Fruit fly (Drosophila melanogaster): Measurements from ENCODE around the gene Tie.

Gene Tie

dm6 chr3L:4521809-4522208 lies 10.1 kb downstream of the Tie start:
- no peak for TF ChIP-seq ttk (optimal IDR thresholded peaks at IDR 0.05)
- TF ChIP-seq insv (optimal IDR thresholded peaks at IDR 0.05) = no peak
- no peak for TF ChIP-seq h (optimal IDR thresholded peaks at IDR 0.05)
- TF ChIP-seq Sin3A (optimal IDR thresholded peaks at IDR 0.05) = no peak
- no peak for TF ChIP-seq Myc (optimal IDR thresholded peaks at IDR 0.05)
- no peak for TF ChIP-seq psq (optimal IDR thresholded peaks at IDR 0.05)

dm6 chr3L:4519417-4519931 lies 12.5 kb downstream of the Tie start:
- no peak for TF ChIP-seq insv (optimal IDR thresholded peaks at IDR 0.05)
- no peak for TF ChIP-seq Myc (optimal IDR thresholded peaks at IDR 0.05)
- no peak for TF ChIP-seq Sin3A (optimal IDR thresholded peaks at IDR 0.05)
- no peak for TF ChIP-seq ttk (optimal IDR thresholded peaks at IDR 0.05)
- TF ChIP-seq h (optimal IDR thresholded peaks at IDR 0.05) = no peak
- TF ChIP-seq psq (optimal IDR thresholded peaks at IDR 0.05) = no peak

- TF ChIP-seq Sin3A (optimal IDR thresholded peaks at IDR 0.05) = no peak
- TF ChIP-seq psq (optimal IDR thresholded peaks at IDR 0.05) = no peak
- TF ChIP-seq ttk (optimal IDR thresholded peaks at IDR 0.05) = no peak
- TF ChIP-seq insv (optimal IDR thresholded peaks at IDR 0.05) = no peak
- TF ChIP-seq h (optimal IDR thresholded peaks at IDR 0.05) = no peak
- TF ChIP-seq Myc (optimal IDR thresholded peaks at IDR 0.05) = no peak
These were observed 15.6 kb downstream of the Tie start for dm6 chr3L:4516378-4516777.

- TF ChIP-seq Myc (optimal IDR thresholded peaks at IDR 0.05) = no peak
- no peak for TF ChIP-seq Sin3A (optimal IDR thresholded peaks at IDR 0.05)
- TF ChIP-seq h (optimal IDR thresholded peaks at IDR 0.05) = no peak
- TF ChIP-seq insv (optimal IDR thresholded peaks at IDR 0.05) = no peak
- TF ChIP-seq psq (optimal IDR thresholded peaks at IDR 0.05) = no peak
- TF ChIP-seq ttk (optimal IDR thresholded peaks at IDR 0.05) = no peak
These were observed 21.6 kb downstream of the Tie start for dm6 chr3L:4510317-4510716.

- no peak for TF ChIP-seq insv (optimal IDR thresholded peaks at IDR 0.05)
- TF ChIP-seq Myc (optimal IDR thresholded peaks at IDR 0.05) = no peak
- TF ChIP-seq Sin3A (optimal IDR thresholded peaks at IDR 0.05) = no peak
- TF ChIP-seq h (optimal IDR thresholded peaks at IDR 0.05) = no peak
- no peak for TF ChIP-seq ttk (optimal IDR thresholded peaks at IDR 0.05)
- no peak for TF ChIP-seq psq (optimal IDR thresholded peaks at IDR 0.05)
These were observed 23.0 kb downstream of the Tie start for dm6 chr3L:4508926-4509457.

- TF ChIP-seq insv (optimal IDR thresholded peaks at IDR 0.05) = no peak
These were observed 23.6 kb downstream of the Tie start, which contains the start of gene NT1 for dm6 chr3L:4508307-4508706. NT1 (minus strand) TSS chr3L:4508433.

- no peak for TF ChIP-seq psq (optimal IDR thresholded peaks at IDR 0.05)
- no peak for TF ChIP-seq Sin3A (optimal IDR thresholded peaks at IDR 0.05)
- no peak for TF ChIP-seq h (optimal IDR thresholded peaks at IDR 0.05)
- no peak for TF ChIP-seq insv (optimal IDR thresholded peaks at IDR 0.05)
- TF ChIP-seq Myc (optimal IDR thresholded peaks at IDR 0.05) = no peak
- no peak for TF ChIP-seq ttk (optimal IDR thresholded peaks at IDR 0.05)
These were observed 24.1 kb downstream of the Tie start for dm6 chr3L:4507846-4508245.

dm6 chr3L:4501406-4501805 lies 30.5 kb downstream of the Tie start:
- TF ChIP-seq insv (optimal IDR thresholded peaks at IDR 0.05) (no peak), ttk (optimal IDR thresholded peaks at IDR 0.05) (no peak), psq (optimal IDR thresholded peaks at IDR 0.05) (no peak), Sin3A (optimal IDR thresholded peaks at IDR 0.05) (no peak), Myc (optimal IDR thresholded peaks at IDR 0.05) (no peak), h (optimal IDR thresholded peaks at IDR 0.05) (no peak)

dm6 chr3L:4500400-4500799 lies 31.5 kb downstream of the Tie start, which contains the start of gene CG13720:
CG13720 (minus strand) TSS chr3L:4500500.
- TF ChIP-seq h (optimal IDR thresholded peaks at IDR 0.05) (no peak), psq (optimal IDR thresholded peaks at IDR 0.05) (no peak)

- TF ChIP-seq insv (optimal IDR thresholded peaks at IDR 0.05) = no peak
- no peak for TF ChIP-seq h (optimal IDR thresholded peaks at IDR 0.05)
- no peak for TF ChIP-seq Myc (optimal IDR thresholded peaks at IDR 0.05)
- TF ChIP-seq psq (optimal IDR thresholded peaks at IDR 0.05) = no peak
- no peak for TF ChIP-seq Sin3A (optimal IDR thresholded peaks at IDR 0.05)
- TF ChIP-seq ttk (optimal IDR thresholded peaks at IDR 0.05) = no peak
These were observed 34.3 kb downstream of the Tie start, which contains the start of gene CG13721 for dm6 chr3L:4497677-4498076. CG13721 (minus strand) TSS chr3L:4497777.

- no peak for TF ChIP-seq psq (optimal IDR thresholded peaks at IDR 0.05)
- no peak for TF ChIP-seq Myc (optimal IDR thresholded peaks at IDR 0.05)
- TF ChIP-seq h (optimal IDR thresholded peaks at IDR 0.05) = no peak
- TF ChIP-seq insv (optimal IDR thresholded peaks at IDR 0.05) = no peak
- no peak for TF ChIP-seq Sin3A (optimal IDR thresholded peaks at IDR 0.05)
- TF ChIP-seq ttk (optimal IDR thresholded peaks at IDR 0.05) = no peak
These were observed 37.3 kb downstream of the Tie start for dm6 chr3L:4494603-4495002.

dm6 chr3L:4493609-4494008 lies 38.3 kb downstream of the Tie start:
- TF ChIP-seq psq (optimal IDR thresholded peaks at IDR 0.05) (no peak), Myc (optimal IDR thresholded peaks at IDR 0.05) (no peak), insv (optimal IDR thresholded peaks at IDR 0.05) (no peak), Sin3A (optimal IDR thresholded peaks at IDR 0.05) (no peak), h (optimal IDR thresholded peaks at IDR 0.05) (no peak), ttk (optimal IDR thresholded peaks at IDR 0.05) (no peak)

dm6 chr3L:4490702-4491243 lies 41.2 kb downstream of the Tie start, which contains the start of gene CG13722:
CG13722 (minus strand) TSS chr3L:4490963.
- no peak for TF ChIP-seq h (optimal IDR thresholded peaks at IDR 0.05)
- TF ChIP-seq Sin3A (optimal IDR thresholded peaks at IDR 0.05) = no peak
- TF ChIP-seq Myc (optimal IDR thresholded peaks at IDR 0.05) = no peak
- TF ChIP-seq ttk (optimal IDR thresholded peaks at IDR 0.05) = no peak
- no peak for TF ChIP-seq insv (optimal IDR thresholded peaks at IDR 0.05)
- no peak for TF ChIP-seq psq (optimal IDR thresholded peaks at IDR 0.05)
